Fruit fly (Drosophila melanogaster) whole organism, prepupa: Measurements from ENCODE around the gene Mcm6.

Experiments used
- CG1621 ChIP-seq: fragments of 200-800 bp; sonication (Bioruptor generic); optimal IDR thresholded peaks from 3 replicates; lab custom pipeline; 2018; ENCODE audit warnings: missing biosample characterization, mild to moderate bottlenecking, missing genetic modification characterization
- CG3919 ChIP-seq: fragments of 200-800 bp; sonication (Bioruptor generic); optimal IDR thresholded peaks from 3 replicates; lab custom pipeline; 2016; ENCODE audit warnings: missing biosample characterization, missing genetic modification characterization
- CG6792 ChIP-seq: fragments of 200-800 bp; sonication (Bioruptor generic); optimal IDR thresholded peaks from 3 replicates; lab custom pipeline; 2016; ENCODE audit warnings: missing biosample characterization, missing genetic modification characterization
- CG6854 ChIP-seq: fragments of 200-800 bp; sonication (Bioruptor generic); optimal IDR thresholded peaks from 2 replicates; lab custom pipeline; 2017; ENCODE audit warnings: missing biosample characterization, mild to moderate bottlenecking, missing genetic modification characterization
- Eip75B ChIP-seq: fragments of 200-800 bp; sonication (Bioruptor generic); optimal IDR thresholded peaks from 3 replicates; lab custom pipeline; 2016; ENCODE audit warnings: missing biosample characterization, missing genetic modification characterization

- TF ChIP-seq CG6792 (GFP tag; lab: Kevin White, UChicago) (no peak), Eip75B (GFP tag; lab: Kevin White, UChicago) (no peak), CG6854 (GFP tag; lab: Kevin White, UChicago) (no peak), CG3919 (GFP tag; lab: Kevin White, UChicago) (no peak), CG1621 (tag; lab: Kevin White, UChicago) (no peak)
Measured at dm6 chrX:6633659-6634058, 40.5 kb upstream of the Mcm6 start, which contains the start of gene CG14443.
